Worm (Caenorhabditis elegans) whole organism, L3 larva: ENCODE measurements around the gene Y73B3A.4.
"Not testable (repeated sequence)": the region's sequence is repeated elsewhere in the genome, so short reads cannot be mapped to it uniquely, and the experiment has no call there.

Experiments
- R02D3.7 ChIP-seq: fragments of 150-350 bp; optimal IDR thresholded peaks from 2 replicates; lab custom pipeline; 2014; ENCODE audit warnings: missing biosample characterization, missing genetic modification characterization
- ama-1 ChIP-seq: fragments of 150-350 bp; optimal IDR thresholded peaks from 2 replicates; lab custom pipeline; 2018
- ceh-28 ChIP-seq: fragments of 150-350 bp; optimal IDR thresholded peaks from 2 replicates; lab custom pipeline; 2014; ENCODE audit warnings: missing biosample characterization, missing genetic modification reagents, missing genetic modification characterization
- daf-12 ChIP-seq: fragments of 150-350 bp; optimal IDR thresholded peaks from 2 replicates; lab custom pipeline; 2014; ENCODE audit warnings: missing biosample characterization, missing genetic modification reagents, missing genetic modification characterization
- egl-27 ChIP-seq: sonication (generic microtip); optimal IDR thresholded peaks from 4 replicates; lab custom pipeline; 2017; ENCODE audit warnings: missing biosample characterization, missing genetic modification reagents, missing genetic modification characterization
- egl-5 ChIP-seq: fragments of 150-350 bp; optimal IDR thresholded peaks from 2 replicates; lab custom pipeline; 2017; ENCODE audit warnings: missing biosample characterization, missing genetic modification reagents, missing genetic modification characterization, inconsistent platforms
- elt-2 ChIP-seq: sonication (generic microtip); optimal IDR thresholded peaks from 2 replicates; lab custom pipeline; 2016; ENCODE audit warnings: missing genetic modification reagents, mild to moderate bottlenecking, missing genetic modification characterization, missing compliant biosample characterization
- eor-1 ChIP-seq, 2 experiments: fragments of 150-350 bp; optimal IDR thresholded peaks; 2 replicates each; lab custom pipeline; 2014 to 2018; ENCODE audit warnings: missing biosample characterization in 2 of 2, missing genetic modification characterization in 2 of 2
- fos-1 ChIP-seq: fragments of 150-350 bp; optimal IDR thresholded peaks from 2 replicates; lab custom pipeline; 2014; ENCODE audit warnings: missing biosample characterization, missing genetic modification characterization
- hmg-11 ChIP-seq: sonication (generic microtip); optimal IDR thresholded peaks from 2 replicates; lab custom pipeline; 2016; ENCODE audit warnings: missing genetic modification characterization, missing compliant biosample characterization
- lin-15B ChIP-seq: fragments of 150-350 bp; optimal IDR thresholded peaks from 2 replicates; lab custom pipeline; 2014; ENCODE audit warnings: missing biosample characterization, missing genetic modification characterization
- lsy-12 ChIP-seq: sonication (generic microtip); optimal IDR thresholded peaks from 2 replicates; lab custom pipeline; 2016; ENCODE audit warnings: mild to moderate bottlenecking, missing genetic modification characterization, missing compliant biosample characterization
- nfya-1 ChIP-seq: sonication (generic microtip); optimal IDR thresholded peaks from 2 replicates; lab custom pipeline; 2017; ENCODE audit warnings: missing genetic modification characterization, mild to moderate bottlenecking, missing compliant biosample characterization, antibody characterized with exemption, moderate library complexity; ENCODE audit not compliant: insufficient read depth
- nhr-23 ChIP-seq: fragments of 150-350 bp; optimal IDR thresholded peaks from 2 replicates; lab custom pipeline; 2014; ENCODE audit warnings: missing biosample characterization, missing genetic modification reagents, missing genetic modification characterization
- snpc-4 ChIP-seq: fragments of 150-350 bp; optimal IDR thresholded peaks from 2 replicates; lab custom pipeline; 2014; ENCODE audit warnings: missing biosample characterization, missing genetic modification characterization
- ztf-11 ChIP-seq: fragments of 150-350 bp; optimal IDR thresholded peaks from 2 replicates; lab custom pipeline; 2014; ENCODE audit warnings: missing biosample characterization, missing genetic modification characterization
- ztf-4 ChIP-seq: fragments of 150-350 bp; optimal IDR thresholded peaks from 2 replicates; lab custom pipeline; 2014; ENCODE audit warnings: missing biosample characterization, missing genetic modification characterization

Gene Y73B3A.4

ce11 chrX:114400-114799 lies 9.8 kb upstream of the Y73B3A.4 start, which contains the start of gene fbxa-221:
fbxa-221 (plus strand) TSS chrX:114700.
- TF ChIP-seq snpc-4; hmg-11 (tag; lab: Kevin White, UChicago); ztf-4 (tag; lab: Kevin White, UChicago): not testable (repeated sequence)

ce11 chrX:108929-109328 lies 4.4 kb upstream of the Y73B3A.4 start, which contains the start of gene elk-2:
elk-2 (minus strand) TSS chrX:109029.
- not testable (repeated sequence) for TF ChIP-seq nfya-1; fos-1 (tag; lab: Kevin White, UChicago); egl-5 (tag; lab: Kevin White, UChicago)

- no peak for TF ChIP-seq ama-1
These were observed 15.7 kb downstream of the Y73B3A.4 start for ce11 chrX:88905-89304.

- TF ChIP-seq ceh-28 (tag; lab: Kevin White, UChicago): peak; percentile 84
- TF ChIP-seq eor-1 (tag; optimal IDR thresholded peaks at IDR 0.05; lab: Kevin White, UChicago): no peak
These were observed 20.0 kb downstream of the Y73B3A.4 start for ce11 chrX:84602-85001.

- peak; percentile 31 for TF ChIP-seq nhr-23 (tag; lab: Kevin White, UChicago)
- peak; percentile 24 for TF ChIP-seq elt-2
- peak; percentile 31 for TF ChIP-seq lin-15B (tag; lab: Kevin White, UChicago)
These were observed 45.5 kb downstream of the Y73B3A.4 start for ce11 chrX:59084-59483.

ce11 chrX:47484-47883 lies 57.1 kb downstream of the Y73B3A.4 start, which contains the start of gene Y73B3A.20:
Y73B3A.20 (plus strand) TSS chrX:47690.
- TF ChIP-seq R02D3.7 (tag; lab: Kevin White, UChicago); daf-12 (tag; lab: Kevin White, UChicago); ztf-11: not testable (repeated sequence)

- TF ChIP-seq egl-27 (tag; lab: Kevin White, UChicago); lsy-12 (tag; lab: Kevin White, UChicago); snpc-4: not testable (repeated sequence)
These were observed 57.7 kb downstream of the Y73B3A.4 start, which contains the start of gene Y73B3A.1 for ce11 chrX:46833-47232. Y73B3A.1 (minus strand) TSS chrX:46933.
